Fruit fly (Drosophila melanogaster) whole organism, embryonic: Measurements from ENCODE around the gene CG17572.

Experiments used
- BEAF-32 ChIP-seq: fragments of 200-800 bp; sonication (Bioruptor generic); optimal IDR thresholded peaks from 3 replicates; lab custom pipeline; 2017; ENCODE audit warnings: missing biosample characterization, missing genetic modification characterization, mild to moderate bottlenecking, moderate library complexity, missing genetic modification reagents
- Bgb ChIP-seq: fragments of 200-800 bp; sonication (Bioruptor generic); IDR thresholded peaks from 2 replicates; pipeline ENCODE4 v1.3.6; 2022; ENCODE audit warnings: missing biosample characterization, missing genetic modification characterization; ENCODE audit not compliant: partially characterized antibody
- CG10959 ChIP-seq: fragments of 200-800 bp; sonication (Bioruptor generic); IDR thresholded peaks from 2 replicates; pipeline ENCODE4 v1.3.6; 2022; ENCODE audit warnings: missing biosample characterization, missing genetic modification characterization
- CG12659 ChIP-seq: fragments of 200-800 bp; sonication (Bioruptor generic); optimal IDR thresholded peaks from 3 replicates; lab custom pipeline; 2017; ENCODE audit warnings: mild to moderate bottlenecking, missing biosample characterization, missing genetic modification reagents, missing genetic modification characterization
- CG13624 ChIP-seq: fragments of 200-800 bp; sonication (Bioruptor generic); optimal IDR thresholded peaks from 2 replicates; lab custom pipeline; 2016; ENCODE audit warnings: missing biosample characterization, missing genetic modification characterization
- CG13775 ChIP-seq: fragments of 200-800 bp; sonication (Bioruptor generic); optimal IDR thresholded peaks from 3 replicates; lab custom pipeline; 2017; ENCODE audit warnings: missing biosample characterization, mild to moderate bottlenecking, missing genetic modification characterization
- CG17186 ChIP-seq: fragments of 200-800 bp; sonication (Bioruptor generic); optimal IDR thresholded peaks from 3 replicates; lab custom pipeline; 2017; ENCODE audit warnings: missing biosample characterization, missing genetic modification reagents, missing genetic modification characterization
- CG17361 ChIP-seq: fragments of 200-800 bp; sonication (Bioruptor generic); IDR thresholded peaks from 3 replicates; pipeline ENCODE4 v1.3.6; 2022; ENCODE audit warnings: missing biosample characterization, missing genetic modification characterization
- CG18262 ChIP-seq: fragments of 200-800 bp; optimal IDR thresholded peaks from 3 replicates; lab custom pipeline; 2019; ENCODE audit warnings: missing biosample characterization, mild to moderate bottlenecking, missing genetic modification characterization, moderate library complexity
- CG2116 ChIP-seq: fragments of 200-800 bp; sonication (Bioruptor generic); optimal IDR thresholded peaks from 3 replicates; lab custom pipeline; 2018; ENCODE audit warnings: missing biosample characterization, mild to moderate bottlenecking, missing genetic modification characterization
- CG2129 ChIP-seq: fragments of 200-800 bp; sonication (Bioruptor generic); IDR thresholded peaks from 2 replicates; pipeline ENCODE4 v1.3.6; 2022; ENCODE audit warnings: missing biosample characterization, missing genetic modification characterization; ENCODE audit not compliant: partially characterized antibody
- CG30020 ChIP-seq: fragments of 200-800 bp; optimal IDR thresholded peaks from 2 replicates; lab custom pipeline; 2019; ENCODE audit warnings: missing biosample characterization, mild to moderate bottlenecking, missing genetic modification characterization, moderate library complexity
- CG3281 ChIP-seq: fragments of 200-800 bp; sonication (Bioruptor generic); optimal IDR thresholded peaks from 3 replicates; lab custom pipeline; 2017; ENCODE audit warnings: missing biosample characterization, mild to moderate bottlenecking, missing genetic modification characterization
- CG33213 ChIP-seq: fragments of 200-800 bp; sonication (Bioruptor generic); optimal IDR thresholded peaks from 3 replicates; lab custom pipeline; 2016; ENCODE audit warnings: missing biosample characterization, missing genetic modification characterization
- CG3838 ChIP-seq: fragments of 200-800 bp; sonication (Bioruptor generic); optimal IDR thresholded peaks from 3 replicates; lab custom pipeline; 2016; ENCODE audit warnings: missing biosample characterization, missing genetic modification characterization
- CG43689 ChIP-seq: fragments of 200-800 bp; sonication (Bioruptor generic); IDR thresholded peaks from 2 replicates; pipeline ENCODE4 v1.3.6; 2022; ENCODE audit warnings: missing biosample characterization, missing genetic modification characterization
- CG4404 ChIP-seq: fragments of 200-800 bp; sonication (Bioruptor generic); IDR thresholded peaks from 2 replicates; pipeline ENCODE4 v1.3.6; 2022; ENCODE audit warnings: missing biosample characterization, missing genetic modification characterization
- CG9609 ChIP-seq: fragments of 200-800 bp; sonication (Bioruptor generic); optimal IDR thresholded peaks from 3 replicates; lab custom pipeline; 2016; ENCODE audit warnings: missing biosample characterization, missing genetic modification characterization
- D19B ChIP-seq: fragments of 200-800 bp; sonication (Bioruptor generic); optimal IDR thresholded peaks from 2 replicates; lab custom pipeline; 2017; ENCODE audit warnings: missing biosample characterization, mild to moderate bottlenecking, missing genetic modification characterization
- Dll ChIP-seq: fragments of 200-800 bp; sonication (Bioruptor generic); IDR thresholded peaks from 4 replicates; pipeline ENCODE4 v1.3.6; 2022; ENCODE audit warnings: missing biosample characterization, missing genetic modification characterization; ENCODE audit not compliant: partially characterized antibody
- Dp ChIP-seq: fragments of 200-800 bp; sonication (Bioruptor generic); optimal IDR thresholded peaks from 2 replicates; lab custom pipeline; 2018; ENCODE audit warnings: missing biosample characterization, mild to moderate bottlenecking, missing genetic modification characterization, moderate library complexity
- Dref ChIP-seq: fragments of 200-800 bp; sonication (Bioruptor generic); IDR thresholded peaks from 2 replicates; pipeline ENCODE4 v1.3.6; 2022; ENCODE audit warnings: missing biosample characterization, missing genetic modification characterization
- MTF-1 ChIP-seq: fragments of 200-800 bp; sonication (Bioruptor generic); optimal IDR thresholded peaks from 2 replicates; lab custom pipeline; 2018; ENCODE audit warnings: missing biosample characterization, mild to moderate bottlenecking, missing genetic modification characterization, borderline replicate concordance
- Max ChIP-seq: fragments of 200-800 bp; sonication (Bioruptor generic); optimal IDR thresholded peaks from 2 replicates; lab custom pipeline; 2016; ENCODE audit warnings: missing biosample characterization, mild to moderate bottlenecking, missing genetic modification characterization
- Pdp1 ChIP-seq, 2 experiments: fragments of 200-800 bp; sonication (Bioruptor generic); optimal IDR thresholded peaks; 3 replicates each; lab custom pipeline; 2016; ENCODE audit warnings: missing biosample characterization in 2 of 2, missing genetic modification characterization in 2 of 2, mild to moderate bottlenecking in 1 of 2, moderate library complexity in 1 of 2
- Rfx ChIP-seq: fragments of 200-800 bp; sonication (Bioruptor generic); IDR thresholded peaks from 2 replicates; pipeline ENCODE4 v1.3.6; 2022; ENCODE audit warnings: missing biosample characterization, missing genetic modification characterization
- Scr ChIP-seq: fragments of 200-800 bp; sonication (Bioruptor generic); IDR thresholded peaks from 2 replicates; pipeline ENCODE4 v1.3.6; 2022; ENCODE audit warnings: missing biosample characterization, missing genetic modification characterization; ENCODE audit not compliant: partially characterized antibody
- Sry-β ChIP-seq: fragments of 200-800 bp; sonication (Bioruptor generic); optimal IDR thresholded peaks from 2 replicates; lab custom pipeline; 2018; ENCODE audit warnings: missing biosample characterization, mild to moderate bottlenecking, missing genetic modification characterization, moderate library complexity
- amos ChIP-seq: fragments of 200-800 bp; sonication (Bioruptor generic); IDR thresholded peaks from 2 replicates; pipeline ENCODE4 v1.3.6; 2022; ENCODE audit warnings: missing biosample characterization, missing genetic modification characterization; ENCODE audit not compliant: partially characterized antibody
- az2 ChIP-seq: fragments of 200-800 bp; sonication (Bioruptor generic); optimal IDR thresholded peaks from 3 replicates; lab custom pipeline; 2016; ENCODE audit warnings: missing biosample characterization, missing genetic modification characterization
- chm ChIP-seq: fragments of 200-800 bp; sonication (Bioruptor generic); IDR thresholded peaks from 2 replicates; pipeline ENCODE4 v1.3.6; 2022; ENCODE audit warnings: missing biosample characterization, missing genetic modification characterization
- crp ChIP-seq, 2 experiments: fragments of 200-800 bp; sonication (Bioruptor generic); optimal IDR thresholded peaks; 2 replicates in 1 of 2; 3 replicates in 1 of 2; lab custom pipeline; 2017; ENCODE audit warnings: missing biosample characterization in 2 of 2, missing genetic modification characterization in 2 of 2, mild to moderate bottlenecking in 1 of 2, moderate library complexity in 1 of 2
- da ChIP-seq: fragments of 200-800 bp; sonication (Bioruptor generic); optimal IDR thresholded peaks from 2 replicates; lab custom pipeline; 2016; ENCODE audit warnings: missing biosample characterization, missing genetic modification characterization
- disco-r ChIP-seq: fragments of 200-800 bp; sonication (Bioruptor generic); optimal IDR thresholded peaks from 2 replicates; lab custom pipeline; 2016; ENCODE audit warnings: missing biosample characterization, missing genetic modification characterization
- grau ChIP-seq: fragments of 200-800 bp; optimal IDR thresholded peaks from 3 replicates; lab custom pipeline; 2019; ENCODE audit warnings: missing biosample characterization, mild to moderate bottlenecking, missing genetic modification characterization, moderate library complexity
- gro ChIP-seq: fragments of 200-800 bp; sonication (Bioruptor generic); optimal IDR thresholded peaks from 2 replicates; lab custom pipeline; 2016; ENCODE audit warnings: missing biosample characterization, missing genetic modification characterization
- hb ChIP-seq: fragments of 200-800 bp; sonication (Bioruptor generic); IDR thresholded peaks from 3 replicates; pipeline ENCODE4 v1.3.6; 2022; ENCODE audit warnings: missing biosample characterization, missing genetic modification characterization; ENCODE audit not compliant: partially characterized antibody
- insv ChIP-seq, 2 experiments: fragments of 200-800 bp; sonication (Bioruptor generic); optimal IDR thresholded peaks; 3 replicates each; lab custom pipeline; 2016 to 2018; ENCODE audit warnings: missing biosample characterization in 2 of 2, missing genetic modification characterization in 2 of 2
- jumu ChIP-seq: fragments of 200-800 bp; sonication (Bioruptor generic); optimal IDR thresholded peaks from 3 replicates; lab custom pipeline; 2016; ENCODE audit warnings: missing biosample characterization, missing genetic modification characterization
- mld ChIP-seq: fragments of 200-800 bp; sonication (Bioruptor generic); IDR thresholded peaks from 3 replicates; pipeline ENCODE4 v1.3.6; 2022; ENCODE audit warnings: missing biosample characterization, missing genetic modification characterization; ENCODE audit not compliant: partially characterized antibody
- run ChIP-seq: fragments of 200-800 bp; sonication (Bioruptor generic); optimal IDR thresholded peaks from 3 replicates; lab custom pipeline; 2018; ENCODE audit warnings: missing biosample characterization, mild to moderate bottlenecking, missing genetic modification characterization
- shn ChIP-seq: fragments of 200-800 bp; sonication (Bioruptor generic); optimal IDR thresholded peaks from 3 replicates; lab custom pipeline; 2016; ENCODE audit warnings: missing biosample characterization, missing genetic modification characterization
- sug ChIP-seq: fragments of 200-800 bp; optimal IDR thresholded peaks from 2 replicates; lab custom pipeline; 2019; ENCODE audit warnings: missing biosample characterization, mild to moderate bottlenecking, missing genetic modification characterization, moderate library complexity
- tna ChIP-seq: fragments of 200-800 bp; sonication (Bioruptor generic); IDR thresholded peaks from 2 replicates; pipeline ENCODE4 v1.3.6; 2022; ENCODE audit warnings: missing biosample characterization, missing genetic modification characterization; ENCODE audit not compliant: partially characterized antibody
- unc-4 ChIP-seq: fragments of 200-800 bp; sonication (Bioruptor generic); IDR thresholded peaks from 2 replicates; pipeline ENCODE4 v1.3.6; 2022; ENCODE audit warnings: missing biosample characterization, missing genetic modification characterization; ENCODE audit not compliant: partially characterized antibody
- usp ChIP-seq: fragments of >200 bp; optimal IDR thresholded peaks from 2 replicates; lab custom pipeline; 2017; ENCODE audit warnings: missing biosample characterization, missing genetic modification characterization
- wek ChIP-seq: fragments of 200-800 bp; sonication (Bioruptor generic); optimal IDR thresholded peaks from 3 replicates; lab custom pipeline; 2018; ENCODE audit warnings: missing biosample characterization, mild to moderate bottlenecking, missing genetic modification characterization, moderate library complexity
- zen2 ChIP-seq: fragments of 200-800 bp; sonication (Bioruptor generic); IDR thresholded peaks from 3 replicates; pipeline ENCODE4 v1.3.6; 2022; ENCODE audit warnings: missing biosample characterization, missing genetic modification characterization; ENCODE audit not compliant: partially characterized antibody

The CG17572 gene

DNA sequence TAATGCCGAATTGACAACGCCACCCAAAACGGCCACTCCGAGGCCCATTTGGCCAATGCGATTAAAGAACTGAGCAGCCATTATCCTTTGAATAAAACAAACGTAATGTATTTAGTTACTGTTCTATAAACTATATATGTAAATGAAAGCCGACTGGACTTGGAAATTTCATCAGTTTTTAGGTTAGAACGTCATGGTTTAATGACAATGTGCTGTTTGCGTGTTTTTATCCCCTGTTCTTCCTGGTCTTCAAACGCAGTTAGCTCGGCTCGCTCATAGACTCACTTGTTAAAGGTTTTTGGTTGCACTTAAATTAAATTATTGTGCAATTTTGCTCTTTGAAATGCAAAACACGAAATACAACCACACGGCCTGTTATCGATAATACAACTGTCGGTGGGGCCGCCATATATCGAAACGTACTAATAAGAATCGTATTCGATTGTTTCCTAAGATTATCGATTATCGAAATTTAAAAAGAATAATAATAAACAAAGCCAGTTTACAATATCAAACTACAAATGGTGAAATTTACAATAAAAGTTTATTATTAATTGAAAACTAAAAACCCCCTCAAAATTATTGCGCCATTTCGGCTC is 49.6 kb upstream of the CG17572 start, which contains the start of gene Phb1 (continued):
- TF ChIP-seq CG43689 (no peak), tna (GFP tag; lab: Robert Waterston, UW) (peak; percentile 98), BEAF-32 (peak; percentile 60), Pdp1 (GFP tag; optimal IDR thresholded peaks at IDR 0.05; lab: Kevin White, UChicago) (peak in 1 of 2 experiments; percentile 87), disco-r (GFP tag; lab: Kevin White, UChicago) (no peak), Scr (peak; percentile 84), wek (GFP tag; lab: Kevin White, UChicago) (no peak), Dref (GFP tag; lab: Robert Waterston, UW) (peak; percentile 89), MTF-1 (GFP tag; lab: Kevin White, UChicago) (no peak), Sry-β (no peak), insv (GFP tag; optimal IDR thresholded peaks at IDR 0.05; lab: Kevin White, UChicago) (peak in 1 of 2 experiments; percentile 87), Dp (GFP tag; lab: Kevin White, UChicago) (peak; percentile 81), CG33213 (GFP tag; lab: Kevin White, UChicago) (no peak), hb (GFP tag; lab: Robert Waterston, UW) (peak; percentile 92), CG10959 (GFP tag; lab: Robert Waterston, UW) (no peak), usp (GFP tag; lab: Kevin White, UChicago) (no peak), CG17186 (GFP tag; lab: Kevin White, UChicago) (no peak), grau (no peak), Rfx (GFP tag; lab: Robert Waterston, UW) (no peak), mld (GFP tag; lab: Robert Waterston, UW) (peak; percentile 93), gro (GFP tag; lab: Kevin White, UChicago) (no peak), D19B (GFP tag; lab: Kevin White, UChicago) (no peak), chm (GFP tag; lab: Robert Waterston, UW) (no peak), CG4404 (no peak), unc-4 (GFP tag; lab: Robert Waterston, UW) (peak; percentile 75), CG2129 (GFP tag; lab: Robert Waterston, UW) (peak; percentile 28; the same call in 1 of the 2 replicates), CG13624 (GFP tag; lab: Kevin White, UChicago) (no peak), CG3838 (GFP tag; lab: Kevin White, UChicago) (no peak), CG12659 (GFP tag; lab: Kevin White, UChicago) (peak; percentile 20), CG30020 (tag; lab: Kevin White, UChicago) (peak; percentile 1), CG17361 (GFP tag; lab: Robert Waterston, UW) (no peak), shn (GFP tag; lab: Kevin White, UChicago) (no peak), az2 (GFP tag; lab: Kevin White, UChicago) (no peak), CG13775 (no peak), jumu (no peak), CG3281 (GFP tag; lab: Kevin White, UChicago) (no peak), Dll (GFP tag; lab: Robert Waterston, UW) (peak; percentile 85), CG2116 (GFP tag; lab: Kevin White, UChicago) (peak; percentile 82), run (tag; lab: Kevin White, UChicago) (no peak), sug (tag; lab: Kevin White, UChicago) (peak; percentile 85), Max (GFP tag; lab: Kevin White, UChicago) (no peak), Bgb (GFP tag; lab: Robert Waterston, UW) (peak; percentile 87), crp (GFP tag; optimal IDR thresholded peaks at IDR 0.05; lab: Kevin White, UChicago) (peak in 1 of 2 experiments; percentile 16), CG18262 (tag; lab: Kevin White, UChicago) (no peak), zen2 (peak; percentile 95), da (GFP tag; lab: Kevin White, UChicago) (no peak), amos (peak; percentile 78; the same call in 1 of the 2 replicates), CG9609 (GFP tag; lab: Kevin White, UChicago) (no peak)
